Worm (Caenorhabditis elegans) whole organism, L1 larva: ENCODE results near the gene pid-5.
A peak's percentile ranks its signal among the peaks of the same experiment; 100 is the strongest.

Experiments used
- F16B12.6 ChIP-seq: fragments of 150-350 bp; optimal IDR thresholded peaks from 2 replicates; lab custom pipeline; 2014; ENCODE audit warnings: missing biosample characterization, missing genetic modification characterization
- aly-2 ChIP-seq: fragments of 150-350 bp; optimal IDR thresholded peaks from 2 replicates; lab custom pipeline; 2014; ENCODE audit warnings: missing biosample characterization, missing genetic modification characterization
- ama-1 ChIP-seq: fragments of 150-350 bp; optimal IDR thresholded peaks from 2 replicates; lab custom pipeline; 2014
- ces-1 ChIP-seq: fragments of 150-350 bp; optimal IDR thresholded peaks from 2 replicates; lab custom pipeline; 2014; ENCODE audit warnings: missing biosample characterization, missing genetic modification reagents, missing genetic modification characterization
- efl-3 ChIP-seq: fragments of 200-800 bp; sonication (Bioruptor generic); optimal IDR thresholded peaks from 2 replicates; lab custom pipeline; 2018; ENCODE audit warnings: mild to moderate bottlenecking, missing genetic modification characterization, missing compliant biosample characterization
- egl-13 ChIP-seq: sonication (generic microtip); optimal IDR thresholded peaks from 2 replicates; lab custom pipeline; 2016; ENCODE audit warnings: missing genotype, missing genetic modification reagents, missing genetic modification characterization, missing compliant biosample characterization
- fkh-4 ChIP-seq: sonication (generic microtip); optimal IDR thresholded peaks from 2 replicates; lab custom pipeline; 2016; ENCODE audit warnings: missing compliant biosample characterization, missing genetic modification characterization, borderline replicate concordance
- hlh-17 ChIP-seq: fragments of 200-800 bp; sonication (Bioruptor generic); optimal IDR thresholded peaks from 2 replicates; lab custom pipeline; 2018; ENCODE audit warnings: missing genetic modification characterization, mild to moderate bottlenecking, missing compliant biosample characterization, moderate library complexity, borderline replicate concordance
- hlh-4 ChIP-seq: sonication (generic microtip); optimal IDR thresholded peaks from 2 replicates; lab custom pipeline; 2016; ENCODE audit warnings: mild to moderate bottlenecking, missing genetic modification characterization, missing compliant biosample characterization
- lin-14 ChIP-seq: fragments of 200-800 bp; sonication (Bioruptor generic); optimal IDR thresholded peaks from 2 replicates; lab custom pipeline; 2018; ENCODE audit warnings: mild to moderate bottlenecking, missing genetic modification characterization, moderate library complexity, missing compliant biosample characterization
- lin-15B ChIP-seq: fragments of 150-350 bp; sonication (generic microtip); optimal IDR thresholded peaks from 3 replicates; lab custom pipeline; 2014; ENCODE audit warnings: missing biosample characterization, missing genetic modification characterization
- lin-35 ChIP-seq, 2 experiments: fragments of 150-350 bp; optimal IDR thresholded peaks; 2 replicates each; lab custom pipeline; 2014; ENCODE audit warnings: missing biosample characterization in 2 of 2, missing genetic modification characterization in 2 of 2, missing genetic modification reagents in 2 of 2
- lir-3 ChIP-seq: sonication (generic microtip); optimal IDR thresholded peaks from 2 replicates; lab custom pipeline; 2016; ENCODE audit warnings: mild to moderate bottlenecking, missing genetic modification characterization, moderate library complexity, missing compliant biosample characterization; ENCODE audit not compliant: poor library complexity
- lsy-2 ChIP-seq, 2 experiments: fragments of 150-350 bp; optimal IDR thresholded peaks; 2 replicates each; lab custom pipeline; 2014; ENCODE audit warnings: missing biosample characterization in 2 of 2, missing genetic modification characterization in 2 of 2
- mef-2 ChIP-seq: fragments of 150-350 bp; optimal IDR thresholded peaks from 2 replicates; lab custom pipeline; 2014; ENCODE audit warnings: missing biosample characterization, missing genetic modification characterization
- mep-1 ChIP-seq: fragments of 150-350 bp; optimal IDR thresholded peaks from 2 replicates; lab custom pipeline; 2014; ENCODE audit warnings: missing biosample characterization, missing genetic modification characterization
- nhr-20 ChIP-seq: sonication (generic microtip); optimal IDR thresholded peaks from 2 replicates; lab custom pipeline; 2016; ENCODE audit warnings: mild to moderate bottlenecking, missing genetic modification characterization, missing compliant biosample characterization
- nhr-28 ChIP-seq: fragments of 150-350 bp; optimal IDR thresholded peaks from 2 replicates; lab custom pipeline; 2014; ENCODE audit warnings: missing biosample characterization, missing genetic modification characterization
- nhr-47 ChIP-seq: sonication (generic microtip); optimal IDR thresholded peaks from 2 replicates; lab custom pipeline; 2016; ENCODE audit warnings: mild to moderate bottlenecking, missing genetic modification characterization, moderate library complexity, missing compliant biosample characterization
- nhr-71 ChIP-seq: sonication (generic microtip); optimal IDR thresholded peaks from 2 replicates; lab custom pipeline; 2016; ENCODE audit warnings: mild to moderate bottlenecking, missing genetic modification characterization, moderate library complexity, missing compliant biosample characterization
- nhr-90 ChIP-seq: sonication (generic microtip); optimal IDR thresholded peaks from 2 replicates; lab custom pipeline; 2016; ENCODE audit warnings: mild to moderate bottlenecking, missing genetic modification characterization, missing compliant biosample characterization; ENCODE audit not compliant: poor library complexity
- pag-3 ChIP-seq: sonication (generic microtip); optimal IDR thresholded peaks from 2 replicates; lab custom pipeline; 2017; ENCODE audit warnings: missing genetic modification characterization, mild to moderate bottlenecking, missing compliant biosample characterization, antibody characterized with exemption, borderline replicate concordance; ENCODE audit not compliant: insufficient read depth
- pqm-1 ChIP-seq: sonication (generic microtip); optimal IDR thresholded peaks from 3 replicates; lab custom pipeline; 2017; ENCODE audit warnings: missing biosample characterization, missing genetic modification characterization
- rnt-1 ChIP-seq: sonication (generic microtip); optimal IDR thresholded peaks from 2 replicates; lab custom pipeline; 2016; ENCODE audit warnings: mild to moderate bottlenecking, missing genetic modification characterization, moderate library complexity, missing compliant biosample characterization
- skn-1 ChIP-seq: fragments of 150-350 bp; optimal IDR thresholded peaks from 2 replicates; lab custom pipeline; 2014; ENCODE audit warnings: missing biosample characterization, missing genetic modification characterization
- snpc-4 ChIP-seq: fragments of 150-350 bp; optimal IDR thresholded peaks from 2 replicates; lab custom pipeline; 2014; ENCODE audit warnings: missing biosample characterization, missing genetic modification characterization
- snu-23 ChIP-seq: sonication (generic microtip); optimal IDR thresholded peaks from 2 replicates; lab custom pipeline; 2016; ENCODE audit warnings: missing genetic modification characterization, missing compliant biosample characterization
- sox-4 ChIP-seq: sonication (generic microtip); optimal IDR thresholded peaks from 2 replicates; lab custom pipeline; 2016; ENCODE audit warnings: missing genetic modification characterization, missing compliant biosample characterization
- swsn-7 ChIP-seq: sonication (generic microtip); optimal IDR thresholded peaks from 2 replicates; lab custom pipeline; 2016; ENCODE audit warnings: missing genetic modification characterization, missing compliant biosample characterization
- tlp-1 ChIP-seq: fragments of 150-350 bp; optimal IDR thresholded peaks from 2 replicates; lab custom pipeline; 2014; ENCODE audit warnings: missing biosample characterization, missing genetic modification characterization
- unc-130 ChIP-seq: fragments of 150-350 bp; optimal IDR thresholded peaks from 2 replicates; lab custom pipeline; 2017; ENCODE audit warnings: missing biosample characterization, missing genetic modification characterization, inconsistent platforms
- unc-86 ChIP-seq: sonication (generic microtip); optimal IDR thresholded peaks from 2 replicates; lab custom pipeline; 2016; ENCODE audit warnings: missing genetic modification characterization, missing compliant biosample characterization
- unc-98 ChIP-seq: fragments of 200-800 bp; sonication (Bioruptor generic); IDR thresholded peaks from 2 replicates; pipeline ENCODE4 v1.3.6; 2022; ENCODE audit warnings: missing genetic modification characterization, missing compliant biosample characterization
- vab-15 ChIP-seq: sonication (generic microtip); optimal IDR thresholded peaks from 2 replicates; lab custom pipeline; 2017; ENCODE audit warnings: missing genotype, mild to moderate bottlenecking, missing genetic modification characterization, missing compliant biosample characterization
- xbp-1 ChIP-seq: sonication (generic microtip); optimal IDR thresholded peaks from 2 replicates; lab custom pipeline; 2016; ENCODE audit warnings: missing genetic modification characterization, missing compliant biosample characterization
- zag-1 ChIP-seq: fragments of 150-350 bp; optimal IDR thresholded peaks from 2 replicates; lab custom pipeline; 2014; ENCODE audit warnings: missing biosample characterization, missing genetic modification characterization
- ztf-4 ChIP-seq: fragments of 150-350 bp; optimal IDR thresholded peaks from 2 replicates; lab custom pipeline; 2014; ENCODE audit warnings: missing biosample characterization, missing genetic modification characterization

Gene pid-5

DNA sequence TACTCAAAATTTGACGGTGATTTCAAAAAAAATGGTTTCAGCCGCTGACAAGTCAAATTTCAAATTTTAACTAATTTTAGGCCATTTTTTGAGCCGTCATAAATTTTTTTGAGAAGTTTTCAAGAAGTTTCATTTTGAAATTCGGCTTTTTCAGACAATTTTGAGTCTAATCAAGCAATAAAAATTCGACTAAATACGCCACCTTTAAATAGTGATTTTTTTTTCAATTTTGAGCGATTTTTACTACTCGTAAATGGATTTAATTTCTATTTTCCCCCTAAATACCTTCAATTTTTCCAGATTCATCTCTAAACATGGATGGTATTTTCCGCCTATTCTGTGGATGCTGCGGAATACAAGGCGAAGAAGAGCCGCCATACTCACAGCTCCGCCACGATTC is 31.5 kb upstream of the pid-5 start, which contains the start of gene Y45G5AL.1:
Gene Y45G5AL.1 (plus strand): TSS at position 301 of the 400 bp plus-strand sequence.
- TF ChIP-seq unc-86 = no peak
- TF ChIP-seq xbp-1 = no peak
- TF ChIP-seq fkh-4 (tag; lab: Kevin White, UChicago) = no peak
- no peak for TF ChIP-seq lin-35 (GFP tag; optimal IDR thresholded peaks at IDR 0.05; lab: Kevin White, UChicago)

DNA sequence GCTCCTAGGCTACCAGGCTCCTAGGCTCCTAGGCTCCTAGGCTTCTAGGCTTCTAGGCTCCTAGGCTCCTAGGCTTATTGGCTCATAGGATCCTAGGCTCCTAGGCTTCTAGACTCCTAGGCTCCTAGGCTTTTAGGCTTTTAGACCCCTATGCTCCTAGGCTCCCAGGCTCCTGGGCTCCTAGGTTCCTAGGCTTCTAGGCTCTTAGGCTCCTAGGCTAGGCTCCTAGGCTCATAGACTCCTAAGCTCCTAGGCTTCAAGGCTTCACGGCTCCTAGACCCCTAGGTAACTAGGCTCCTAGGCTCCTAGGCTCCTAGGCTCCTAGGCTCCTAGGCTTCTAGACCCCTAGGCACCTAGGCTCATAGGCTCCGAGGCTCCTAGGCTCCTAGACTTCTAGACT is 24.3 kb upstream of the pid-5 start:
- TF ChIP-seq tlp-1 (no peak), aly-2 (tag; lab: Kevin White, UChicago) (no peak), zag-1 (tag; lab: Kevin White, UChicago) (no peak)

DNA sequence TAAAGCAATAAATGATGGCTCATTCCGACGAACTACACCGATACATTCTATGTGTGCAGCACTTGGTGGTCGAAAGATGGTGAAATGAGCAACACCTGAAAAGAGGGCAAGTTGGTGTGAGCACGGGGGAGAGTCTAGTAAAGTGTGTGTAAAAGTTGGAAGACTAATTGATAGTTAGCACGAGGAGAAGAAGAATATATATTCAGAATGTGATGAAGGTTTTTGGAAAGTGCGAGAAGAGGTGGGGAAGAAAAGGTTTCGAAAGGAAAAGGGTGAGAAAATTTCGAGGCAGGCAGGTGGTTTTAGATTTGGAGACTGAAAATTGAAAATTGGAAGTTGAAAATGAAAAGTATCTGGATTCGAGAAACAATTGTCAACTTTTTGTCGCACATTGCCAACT is 23.5 kb upstream of the pid-5 start, which contains the start of gene Y45G5AM.6:
Gene Y45G5AM.6 (minus strand): TSS at position 101 of the 400 bp plus-strand sequence.
- TF ChIP-seq sox-4 (no peak), nhr-28 (tag; lab: Kevin White, UChicago) (no peak), mef-2 (no peak), lir-3 (tag; lab: Kevin White, UChicago) (no peak), efl-3 (GFP tag; lab: Kevin White, UChicago) (no peak), egl-13 (tag; lab: Kevin White, UChicago) (no peak), mep-1 (tag; lab: Kevin White, UChicago) (no peak), unc-130 (tag; lab: Kevin White, UChicago) (no peak), skn-1 (no peak), hlh-4 (tag; lab: Kevin White, UChicago) (no peak), unc-98 (no peak), pqm-1 (tag; lab: Kevin White, UChicago) (no peak), lin-15B (tag; lab: Kevin White, UChicago) (no peak), nhr-47 (tag; lab: Kevin White, UChicago) (no peak)

DNA sequence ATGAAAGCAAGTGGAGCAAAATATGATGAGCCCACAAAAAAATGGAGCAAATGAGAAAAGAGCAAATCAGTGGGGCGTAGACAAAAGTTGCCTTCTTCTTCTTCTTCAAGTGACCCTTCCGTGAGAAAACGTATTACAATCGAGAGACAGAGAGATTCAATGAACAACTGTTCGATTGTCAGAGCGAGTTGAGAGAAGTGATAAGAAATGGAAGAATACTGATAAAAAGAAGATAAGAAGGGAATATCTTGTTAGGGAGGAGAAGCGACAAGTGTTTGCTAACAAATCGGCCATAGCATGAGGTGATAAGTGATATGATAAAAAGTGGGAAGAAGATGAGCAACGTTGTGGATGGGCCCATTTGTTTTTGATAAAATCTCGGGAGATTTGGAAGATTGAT is 18.4 kb upstream of the pid-5 start:
- TF ChIP-seq nhr-71 (peak; percentile 64), nhr-90 (no peak), pag-3 (tag; lab: Kevin White, UChicago) (no peak), pqm-1 (tag; lab: Kevin White, UChicago) (no peak), hlh-17 (GFP tag; lab: Kevin White, UChicago) (no peak), ces-1 (GFP tag; lab: Kevin White, UChicago) (no peak), swsn-7 (tag; lab: Kevin White, UChicago) (peak; percentile 4), rnt-1 (tag; lab: Kevin White, UChicago) (peak; percentile 51), snpc-4 (tag; lab: Kevin White, UChicago) (no peak), egl-13 (tag; lab: Kevin White, UChicago) (no peak), snu-23 (GFP tag; lab: Kevin White, UChicago) (peak; percentile 26), ama-1 (lab: Kevin White, UChicago) (no peak), nhr-20 (tag; lab: Kevin White, UChicago) (peak; percentile 34), vab-15 (tag; lab: Kevin White, UChicago) (no peak), unc-86 (no peak), lsy-2 (tag; optimal IDR thresholded peaks at IDR 0.05; lab: Kevin White, UChicago) (peak in 1 of 2 experiments; percentile 52), lin-14 (peak; percentile 88)
- TF ChIP-seq, all 84 proteins: peak for 7

DNA sequence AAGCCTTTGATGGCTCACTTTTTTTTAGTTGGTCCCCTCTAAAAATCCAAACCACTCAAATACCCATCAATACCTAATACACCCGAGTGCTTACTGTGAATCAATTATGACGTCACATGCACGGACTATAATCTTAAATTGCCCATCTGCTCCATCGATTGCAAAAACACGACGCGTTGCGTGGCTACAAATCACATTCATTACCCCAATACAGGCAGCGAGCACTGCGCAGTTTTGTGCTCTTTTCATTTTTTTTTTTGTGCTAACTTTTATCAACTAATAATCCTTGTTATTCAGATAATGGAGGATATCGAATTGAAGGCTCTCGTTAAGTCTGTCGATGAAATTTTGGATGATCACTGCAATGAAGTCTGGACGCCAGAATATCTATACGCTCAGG is 15.6 kb upstream of the pid-5 start, which contains the start of gene Y45G5AM.5:
Gene Y45G5AM.5 (plus strand): TSS at position 301 of the 400 bp plus-strand sequence.
- TF ChIP-seq ztf-4 (no peak), lin-15B (tag; lab: Kevin White, UChicago) (no peak), tlp-1 (no peak), F16B12.6 (tag; lab: Kevin White, UChicago) (no peak)
